Worm (Caenorhabditis elegans) whole organism, L2 larva: Measurements from ENCODE around the gene col-74.

Experiments
- C34F6.9 ChIP-seq: fragments of 150-350 bp; optimal IDR thresholded peaks from 2 replicates; lab custom pipeline; 2014; ENCODE audit warnings: missing biosample characterization, missing genetic modification characterization
- F13H6.1 ChIP-seq: sonication (generic microtip); optimal IDR thresholded peaks from 2 replicates; lab custom pipeline; 2016; ENCODE audit warnings: missing genetic modification characterization, missing compliant biosample characterization
- R02D3.7 ChIP-seq: fragments of 150-350 bp; optimal IDR thresholded peaks from 2 replicates; lab custom pipeline; 2014; ENCODE audit warnings: missing biosample characterization, missing genetic modification characterization
- Y55F3AM.14 ChIP-seq: fragments of 200-800 bp; sonication (Bioruptor generic); optimal IDR thresholded peaks from 2 replicates; lab custom pipeline; 2018; ENCODE audit warnings: mild to moderate bottlenecking, missing genetic modification characterization, missing compliant biosample characterization
- alr-1 ChIP-seq: fragments of 150-350 bp; optimal IDR thresholded peaks from 2 replicates; lab custom pipeline; 2014; ENCODE audit warnings: missing biosample characterization, missing genetic modification characterization
- aly-2 ChIP-seq: fragments of 150-350 bp; optimal IDR thresholded peaks from 2 replicates; lab custom pipeline; 2014; ENCODE audit warnings: missing biosample characterization, missing genetic modification characterization
- ama-1 ChIP-seq: fragments of 150-350 bp; optimal IDR thresholded peaks from 2 replicates; lab custom pipeline; 2018; ENCODE audit warnings: inconsistent platforms
- blmp-1 ChIP-seq: sonication (generic microtip); optimal IDR thresholded peaks from 2 replicates; lab custom pipeline; 2017; ENCODE audit warnings: missing genetic modification characterization, mild to moderate bottlenecking, missing compliant biosample characterization, antibody characterized with exemption, moderate library complexity; ENCODE audit not compliant: insufficient read depth
- ceh-16 ChIP-seq: fragments of 150-350 bp; optimal IDR thresholded peaks from 2 replicates; lab custom pipeline; 2014; ENCODE audit warnings: missing biosample characterization, missing genetic modification characterization
- ceh-82 ChIP-seq: fragments of 150-350 bp; optimal IDR thresholded peaks from 2 replicates; lab custom pipeline; 2014; ENCODE audit warnings: missing biosample characterization, missing genetic modification characterization
- crh-2 ChIP-seq: sonication (generic microtip); optimal IDR thresholded peaks from 2 replicates; lab custom pipeline; 2017; ENCODE audit warnings: missing biosample characterization, missing genetic modification characterization
- egl-27 ChIP-seq: sonication (generic microtip); optimal IDR thresholded peaks from 3 replicates; lab custom pipeline; 2017; ENCODE audit warnings: missing biosample characterization, missing genetic modification reagents, missing genetic modification characterization
- elt-1 ChIP-seq: fragments of 150-350 bp; optimal IDR thresholded peaks from 2 replicates; lab custom pipeline; 2014; ENCODE audit warnings: missing biosample characterization, missing genetic modification characterization
- fos-1 ChIP-seq: fragments of 150-350 bp; optimal IDR thresholded peaks from 2 replicates; lab custom pipeline; 2014; ENCODE audit warnings: missing biosample characterization, missing genetic modification characterization
- gmeb-1 ChIP-seq: fragments of 150-350 bp; optimal IDR thresholded peaks from 2 replicates; lab custom pipeline; 2014; ENCODE audit warnings: missing biosample characterization, missing genetic modification characterization
- lin-11 ChIP-seq: fragments of 150-350 bp; sonication (generic microtip); optimal IDR thresholded peaks from 2 replicates; lab custom pipeline; 2014; ENCODE audit warnings: missing biosample characterization, missing genetic modification characterization, inconsistent platforms, mixed read lengths
- lin-13 ChIP-seq: fragments of 150-350 bp; optimal IDR thresholded peaks from 2 replicates; lab custom pipeline; 2014; ENCODE audit warnings: missing biosample characterization, missing genetic modification reagents, missing genetic modification characterization
- lsy-2 ChIP-seq, 2 experiments: fragments of 150-350 bp in 1 of 2; sonication (generic microtip) in 1 of 2; optimal IDR thresholded peaks; 2 replicates each; lab custom pipeline; 2014 to 2017; ENCODE audit warnings: missing biosample characterization in 2 of 2, missing genetic modification characterization in 2 of 2
- mab-5 ChIP-seq: fragments of 150-350 bp; optimal IDR thresholded peaks from 2 replicates; lab custom pipeline; 2014; ENCODE audit warnings: missing biosample characterization, missing genetic modification characterization
- mdl-1 ChIP-seq, 2 experiments: fragments of 150-350 bp in 1 of 2; sonication (generic microtip) in 1 of 2; optimal IDR thresholded peaks; 2 replicates each; lab custom pipeline; 2017; ENCODE audit warnings: missing biosample characterization in 2 of 2, missing genetic modification characterization in 2 of 2
- nhr-10 ChIP-seq: sonication (generic microtip); optimal IDR thresholded peaks from 2 replicates; lab custom pipeline; 2017; ENCODE audit warnings: missing biosample characterization, missing genetic modification characterization
- nhr-11 ChIP-seq: fragments of 150-350 bp; optimal IDR thresholded peaks from 2 replicates; lab custom pipeline; 2014; ENCODE audit warnings: missing biosample characterization, missing genetic modification characterization
- nhr-12 ChIP-seq: fragments of 150-350 bp; optimal IDR thresholded peaks from 2 replicates; lab custom pipeline; 2014; ENCODE audit warnings: missing biosample characterization, missing genetic modification characterization
- nhr-129 ChIP-seq: fragments of 150-350 bp; optimal IDR thresholded peaks from 2 replicates; lab custom pipeline; 2014; ENCODE audit warnings: missing biosample characterization, missing genetic modification characterization
- nhr-23 ChIP-seq: fragments of 150-350 bp; optimal IDR thresholded peaks from 2 replicates; lab custom pipeline; 2014; ENCODE audit warnings: missing biosample characterization, missing genetic modification reagents, missing genetic modification characterization
- nhr-237 ChIP-seq: fragments of 150-350 bp; optimal IDR thresholded peaks from 2 replicates; lab custom pipeline; 2014; ENCODE audit warnings: missing biosample characterization, missing genetic modification characterization
- nhr-6 ChIP-seq: fragments of 150-350 bp; optimal IDR thresholded peaks from 2 replicates; lab custom pipeline; 2014; ENCODE audit warnings: missing biosample characterization, missing genetic modification characterization
- nhr-77 ChIP-seq: fragments of 150-350 bp; optimal IDR thresholded peaks from 2 replicates; lab custom pipeline; 2014; ENCODE audit warnings: missing biosample characterization, missing genetic modification characterization
- peb-1 ChIP-seq: fragments of 150-350 bp; optimal IDR thresholded peaks from 2 replicates; lab custom pipeline; 2014; ENCODE audit warnings: missing biosample characterization, missing genetic modification characterization
- sem-4 ChIP-seq: fragments of 150-350 bp; optimal IDR thresholded peaks from 2 replicates; lab custom pipeline; 2014; ENCODE audit warnings: missing biosample characterization, missing genetic modification reagents, missing genetic modification characterization
- sma-9 ChIP-seq, 2 experiments: fragments of 150-350 bp in 1 of 2; sonication (generic microtip) in 1 of 2; optimal IDR thresholded peaks; 2 replicates each; lab custom pipeline; 2014 to 2016; ENCODE audit warnings: missing genetic modification characterization in 2 of 2, mild to moderate bottlenecking in 1 of 2, missing biosample characterization in 1 of 2, missing compliant biosample characterization in 1 of 2, missing genetic modification reagents in 1 of 2, moderate library complexity in 1 of 2
- unc-39 ChIP-seq: fragments of 150-350 bp; optimal IDR thresholded peaks from 2 replicates; lab custom pipeline; 2014; ENCODE audit warnings: missing biosample characterization, missing genetic modification characterization
- unc-55 ChIP-seq: fragments of 150-350 bp; sonication (generic microtip); optimal IDR thresholded peaks from 3 replicates; lab custom pipeline; 2014; ENCODE audit warnings: missing biosample characterization, missing genetic modification reagents, missing genetic modification characterization
- unc-62 ChIP-seq: fragments of 150-350 bp; optimal IDR thresholded peaks from 2 replicates; lab custom pipeline; 2014; ENCODE audit warnings: missing biosample characterization, missing genetic modification reagents, missing genetic modification characterization
- ztf-1 ChIP-seq: fragments of 200-800 bp; sonication (Bioruptor generic); conservative IDR thresholded peaks from 2 replicates; pipeline ENCODE4 v1.3.6; 2022; ENCODE audit warnings: missing genetic modification characterization, missing compliant biosample characterization
- ztf-11 ChIP-seq: sonication (generic microtip); optimal IDR thresholded peaks from 2 replicates; lab custom pipeline; 2017; ENCODE audit warnings: missing biosample characterization, missing genetic modification characterization
- ztf-4 ChIP-seq: fragments of 150-350 bp; optimal IDR thresholded peaks from 2 replicates; lab custom pipeline; 2014; ENCODE audit warnings: missing biosample characterization, missing genetic modification characterization

The col-74 gene

DNA sequence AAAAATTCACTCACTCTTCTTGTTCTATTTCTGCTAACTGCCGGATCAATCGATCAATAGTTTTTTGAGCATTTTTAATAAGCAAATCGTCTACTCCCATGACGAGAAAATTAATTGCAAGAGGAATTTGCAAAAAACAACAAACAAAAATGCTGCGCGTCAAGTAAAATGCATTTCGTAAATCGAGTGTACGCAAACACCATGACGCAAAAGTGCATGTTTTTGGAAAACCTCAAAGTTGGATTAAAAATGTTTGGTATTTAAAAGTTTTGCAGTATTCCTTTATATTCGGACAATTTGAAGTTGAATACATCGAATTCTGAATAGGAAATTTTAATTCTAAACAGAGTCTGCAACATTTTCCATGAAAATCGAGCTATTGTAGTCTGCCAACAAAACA, 9.1 kb downstream of the col-74 start, which contains the start of gene ZK1248.19:
ZK1248.19 (minus strand) TSS at position 188 of the 400 bp plus-strand sequence.
- no peak for TF ChIP-seq ceh-16 (tag; lab: Kevin White, UChicago)
- peak; percentile 13 for TF ChIP-seq sma-9 (GFP tag; optimal IDR thresholded peaks at IDR 0.05; lab: Kevin White, UChicago)
- no peak for TF ChIP-seq sma-9 (tag; optimal IDR thresholded peaks at IDR 0.05; lab: Kevin White, UChicago)
- no peak for TF ChIP-seq lin-13 (GFP tag; lab: Kevin White, UChicago)
- TF ChIP-seq nhr-10 (tag; lab: Kevin White, UChicago) = no peak
- TF ChIP-seq unc-39 = no peak
- no peak for TF ChIP-seq elt-1
- TF ChIP-seq mab-5 (tag; lab: Kevin White, UChicago) = no peak
- TF ChIP-seq unc-62 (GFP tag; lab: Kevin White, UChicago) = no peak
- no peak for TF ChIP-seq ceh-82 (tag; lab: Kevin White, UChicago)
- TF ChIP-seq gmeb-1 (tag; lab: Kevin White, UChicago) = peak; percentile 34
- TF ChIP-seq nhr-77 (tag; lab: Kevin White, UChicago) = no peak
- no peak for TF ChIP-seq peb-1 (tag; lab: Kevin White, UChicago)
- peak; percentile 4 to 63 for TF ChIP-seq lsy-2 (tag; optimal IDR thresholded peaks at IDR 0.05; lab: Kevin White, UChicago)
- no peak for TF ChIP-seq F13H6.1
- no peak for TF ChIP-seq crh-2
- no peak for TF ChIP-seq aly-2 (tag; lab: Kevin White, UChicago)
- TF ChIP-seq alr-1 (tag; lab: Kevin White, UChicago) = no peak
- no peak for TF ChIP-seq nhr-11 (tag; lab: Kevin White, UChicago)
- TF ChIP-seq R02D3.7 (tag; lab: Kevin White, UChicago) = peak; percentile 67
- TF ChIP-seq ztf-11 (tag; lab: Kevin White, UChicago) = no peak
- peak; percentile 36 for TF ChIP-seq C34F6.9 (tag; lab: Kevin White, UChicago)
- TF ChIP-seq blmp-1 = no peak
- TF ChIP-seq unc-55 (GFP tag; lab: Kevin White, UChicago) = peak; percentile 57
- TF ChIP-seq lin-11 = no peak
- no peak for TF ChIP-seq ama-1
- no peak for TF ChIP-seq mdl-1 (tag; optimal IDR thresholded peaks at IDR 0.05; lab: Kevin White, UChicago)
- peak; percentile 44 for TF ChIP-seq nhr-129 (tag; lab: Kevin White, UChicago)
- no peak for TF ChIP-seq egl-27 (tag; lab: Kevin White, UChicago)
- TF ChIP-seq nhr-12 = no peak
- TF ChIP-seq nhr-237 (tag; lab: Kevin White, UChicago) = no peak
- no peak for TF ChIP-seq nhr-23 (tag; lab: Kevin White, UChicago)

DNA sequence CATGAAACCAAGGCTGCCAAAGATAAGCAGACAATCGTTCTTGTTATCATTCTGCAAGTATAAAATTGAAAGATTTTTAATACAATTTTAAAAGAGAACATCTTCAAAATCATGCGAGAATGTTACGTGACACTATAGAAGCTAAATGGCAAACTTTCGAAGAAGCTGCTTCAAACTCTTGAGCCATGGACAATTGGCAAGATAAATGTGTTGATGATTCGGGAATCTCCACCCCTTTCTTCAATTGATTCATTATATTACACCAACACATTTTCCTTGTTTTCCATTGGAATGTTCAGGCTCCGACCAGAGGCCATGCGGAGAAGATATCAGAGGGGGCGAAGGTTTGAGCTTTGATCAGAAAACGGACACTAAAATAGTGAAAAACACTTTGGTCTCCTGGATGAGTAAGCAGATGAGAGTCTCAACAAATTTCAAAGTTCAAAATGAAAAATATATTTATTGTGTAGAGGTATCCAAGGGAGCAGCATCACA, 10.9 kb downstream of the col-74 start, which contains the start of gene lec-5:
lec-5 (minus strand) TSS at position 51 of the 495 bp plus-strand sequence.
- TF ChIP-seq nhr-129 (tag; lab: Kevin White, UChicago) (peak; percentile 45), lsy-2 (tag; optimal IDR thresholded peaks at IDR 0.05; lab: Kevin White, UChicago) (peak in 1 of 2 experiments; percentile 33), peb-1 (tag; lab: Kevin White, UChicago) (no peak), F13H6.1 (peak; percentile 48), sem-4 (tag; lab: Kevin White, UChicago) (no peak), ztf-4 (tag; lab: Kevin White, UChicago) (no peak), sma-9 (GFP tag; optimal IDR thresholded peaks at IDR 0.05; lab: Kevin White, UChicago) (peak; percentile 60), sma-9 (tag; optimal IDR thresholded peaks at IDR 0.05; lab: Kevin White, UChicago) (no peak), ztf-1 (GFP tag; lab: Robert Waterston, UW) (no peak), egl-27 (tag; lab: Kevin White, UChicago) (no peak), mab-5 (tag; lab: Kevin White, UChicago) (peak; percentile 25), nhr-237 (tag; lab: Kevin White, UChicago) (no peak), R02D3.7 (tag; lab: Kevin White, UChicago) (no peak), ceh-16 (tag; lab: Kevin White, UChicago) (no peak), C34F6.9 (tag; lab: Kevin White, UChicago) (no peak), nhr-6 (tag; lab: Kevin White, UChicago) (no peak), Y55F3AM.14 (GFP tag; lab: Kevin White, UChicago) (no peak)

DNA sequence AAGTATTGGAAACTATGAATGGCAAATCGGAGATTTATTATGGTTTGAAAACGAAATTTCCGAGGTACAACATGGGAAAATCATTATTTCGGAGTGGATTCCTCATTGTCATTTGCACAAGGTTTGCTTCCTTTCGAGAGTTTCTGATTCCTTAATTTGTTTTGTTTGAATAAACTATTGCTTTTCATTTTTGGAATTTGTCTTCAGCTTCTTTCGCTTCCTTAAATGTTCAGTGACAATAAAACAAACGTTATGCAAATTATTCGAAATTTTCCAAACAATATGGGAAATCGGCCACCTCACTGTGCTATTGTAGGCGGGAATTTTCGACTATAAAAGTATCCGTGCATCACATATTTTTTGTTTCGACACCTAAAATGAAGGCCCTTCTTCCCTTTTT, 11.7 kb downstream of the col-74 start, which contains the start of gene nep-25:
nep-25 (plus strand) TSS at position 375 of the 400 bp plus-strand sequence.
- TF ChIP-seq crh-2 (no peak), lin-11 (no peak), C34F6.9 (tag; lab: Kevin White, UChicago) (no peak), fos-1 (tag; lab: Kevin White, UChicago) (no peak), unc-55 (GFP tag; lab: Kevin White, UChicago) (no peak), ztf-11 (tag; lab: Kevin White, UChicago) (no peak), unc-39 (no peak), lin-13 (GFP tag; lab: Kevin White, UChicago) (no peak)
